1 fruit fly cellular context compared by ENCODE assay signal in genomic region chr2L:8633671-8634391, dm6.
TF ChIP-seq lines count a peak whose summit lies in the region.

No protein-coding gene starts in this region.

TF ChIP-seq in whole organism, embryonic, 481 proteins besides CTCF, POLR2A, EP300 and RAD21 (continued from another document and continues in another):
- TF ChIP-seq H2.0 (GFP tag; IDR thresholded peaks at IDR 0.05; lab: Robert Waterston, UW), result peak; percentile 48; the same call in 1 of the 2 replicates
- no peak for TF ChIP-seq CG2129 (GFP tag; IDR thresholded peaks at IDR 0.05; lab: Robert Waterston, UW; ENCODE audit: partially characterized antibody)
- TF ChIP-seq lab (GFP tag; optimal IDR thresholded peaks at IDR 0.05; lab: Kevin White, UChicago), result peak; percentile 53
- no peak for TF ChIP-seq CG13287 (GFP tag; IDR thresholded peaks at IDR 0.05; lab: Robert Waterston, UW; ENCODE audit: partially characterized antibody)
- TF ChIP-seq ATbp (GFP tag; optimal IDR thresholded peaks at IDR 0.05; lab: Kevin White, UChicago), result peak; percentile 2
- TF ChIP-seq Sox102F (GFP tag; optimal IDR thresholded peaks at IDR 0.05; lab: Kevin White, UChicago), result no peak
- no peak for TF ChIP-seq Hsf (GFP tag; optimal IDR thresholded peaks at IDR 0.05; lab: Kevin White, UChicago)
- no peak for TF ChIP-seq Med (GFP tag; lab: Kevin White, UChicago)
- TF ChIP-seq HLH4C (GFP tag; IDR thresholded peaks at IDR 0.05; lab: Robert Waterston, UW; ENCODE audit: partially characterized antibody), result no peak
- TF ChIP-seq amos (GFP tag; IDR thresholded peaks at IDR 0.05; lab: Robert Waterston, UW; ENCODE audit: partially characterized antibody), result no peak
- no peak for TF ChIP-seq CG3847 (GFP tag; IDR thresholded peaks at IDR 0.05; lab: Robert Waterston, UW)
- TF ChIP-seq Doc3 (GFP tag; IDR thresholded peaks at IDR 0.05; lab: Robert Waterston, UW; ENCODE audit: partially characterized antibody), result no peak
- TF ChIP-seq HLH54F (GFP tag; optimal IDR thresholded peaks at IDR 0.05; lab: Kevin White, UChicago), result no peak
- no peak for TF ChIP-seq chinmo (GFP tag; IDR thresholded peaks at IDR 0.05; lab: Robert Waterston, UW; ENCODE audit: partially characterized antibody)
- no peak for TF ChIP-seq GATAe (GFP tag; conservative IDR thresholded peaks at IDR 0.05; lab: Robert Waterston, UW)
- no peak for TF ChIP-seq danr (GFP tag; IDR thresholded peaks at IDR 0.05; lab: Robert Waterston, UW)
- TF ChIP-seq crol (GFP tag; IDR thresholded peaks at IDR 0.05; lab: Robert Waterston, UW), result no peak
- TF ChIP-seq CG11504 (tag; optimal IDR thresholded peaks at IDR 0.05; lab: Kevin White, UChicago), result no peak
- no peak for TF ChIP-seq CG43689 (GFP tag; IDR thresholded peaks at IDR 0.05; lab: Robert Waterston, UW)
- peak; percentile 2 for TF ChIP-seq fd96Cb (tag; optimal IDR thresholded peaks at IDR 0.05; lab: Kevin White, UChicago)
- TF ChIP-seq CG12104 (GFP tag; optimal IDR thresholded peaks at IDR 0.05; lab: Kevin White, UChicago), result no peak
- TF ChIP-seq nmo (GFP tag; optimal IDR thresholded peaks at IDR 0.05; lab: Kevin White, UChicago), result no peak
- peak; percentile 35; the same call in 1 of the 2 replicates for TF ChIP-seq E2f2 (GFP tag; IDR thresholded peaks at IDR 0.05; lab: Robert Waterston, UW)
- TF ChIP-seq Dek (tag; optimal IDR thresholded peaks at IDR 0.05; lab: Kevin White, UChicago), result no peak
- no peak for TF ChIP-seq CoRest (tag; optimal IDR thresholded peaks at IDR 0.05; lab: Kevin White, UChicago)
- no peak for TF ChIP-seq CG12744 (GFP tag; optimal IDR thresholded peaks at IDR 0.05; lab: Kevin White, UChicago)
- TF ChIP-seq bab2 (GFP tag; optimal IDR thresholded peaks at IDR 0.05; lab: Kevin White, UChicago), result no peak
- peak; percentile 52 for TF ChIP-seq dmrt99B (tag; optimal IDR thresholded peaks at IDR 0.05; lab: Kevin White, UChicago)
- TF ChIP-seq dm (GFP tag; optimal IDR thresholded peaks at IDR 0.05; lab: Kevin White, UChicago), result no peak
- no peak for TF ChIP-seq CG13424 (tag; optimal IDR thresholded peaks at IDR 0.05; lab: Kevin White, UChicago)
- peak; percentile 13 for TF ChIP-seq ind (GFP tag; optimal IDR thresholded peaks at IDR 0.05; lab: Kevin White, UChicago)
- no peak for TF ChIP-seq chif (GFP tag; optimal IDR thresholded peaks at IDR 0.05; lab: Kevin White, UChicago)
- TF ChIP-seq org-1 (GFP tag; optimal IDR thresholded peaks at IDR 0.05; lab: Kevin White, UChicago), result no peak
- TF ChIP-seq p53 (GFP tag; optimal IDR thresholded peaks at IDR 0.05; lab: Kevin White, UChicago), result no peak
- TF ChIP-seq CG17186 (GFP tag; optimal IDR thresholded peaks at IDR 0.05; lab: Kevin White, UChicago), result no peak
- peak; percentile 16 for TF ChIP-seq Meics (GFP tag; optimal IDR thresholded peaks at IDR 0.05; lab: Kevin White, UChicago)
- peak; percentile 40 for TF ChIP-seq Hmr (GFP tag; optimal IDR thresholded peaks at IDR 0.05; lab: Kevin White, UChicago)
- no peak for TF ChIP-seq Stat92E (GFP tag; optimal IDR thresholded peaks at IDR 0.05; lab: Kevin White, UChicago)
- TF ChIP-seq CG6689 (GFP tag; IDR thresholded peaks at IDR 0.05; lab: Robert Waterston, UW), result peak; percentile 48
- TF ChIP-seq BEAF-32 (GFP tag; optimal IDR thresholded peaks at IDR 0.05; lab: Kevin White, UChicago), result no peak
- peak; percentile 1 for TF ChIP-seq CG10267 (tag; optimal IDR thresholded peaks at IDR 0.05; lab: Kevin White, UChicago)
- TF ChIP-seq Mrtf (GFP tag; IDR thresholded peaks at IDR 0.05; lab: Robert Waterston, UW), result no peak
- no peak for TF ChIP-seq CG12219 (GFP tag; optimal IDR thresholded peaks at IDR 0.05; lab: Kevin White, UChicago)
- TF ChIP-seq nom (GFP tag; optimal IDR thresholded peaks at IDR 0.05; lab: Kevin White, UChicago), result no peak
- no peak for TF ChIP-seq Lpt (GFP tag; optimal IDR thresholded peaks at IDR 0.05; lab: Kevin White, UChicago)
- TF ChIP-seq D19A (tag; optimal IDR thresholded peaks at IDR 0.05; lab: Kevin White, UChicago), result no peak
- TF ChIP-seq hkb (optimal IDR thresholded peaks at IDR 0.05; lab: Kevin White, UChicago), result no peak
- TF ChIP-seq hkb (GFP tag; IDR thresholded peaks at IDR 0.05; lab: Robert Waterston, UW), result peak; percentile 66
- no peak for TF ChIP-seq PHDP (tag; optimal IDR thresholded peaks at IDR 0.05; lab: Kevin White, UChicago)
- no peak for TF ChIP-seq gt (GFP tag; IDR thresholded peaks at IDR 0.05; lab: Robert Waterston, UW)
- peak; percentile 14; the same call in 1 of the 2 replicates for TF ChIP-seq esg (GFP tag; conservative IDR thresholded peaks at IDR 0.05; lab: Robert Waterston, UW)
- no peak for TF ChIP-seq maf-S (GFP tag; optimal IDR thresholded peaks at IDR 0.05; lab: Kevin White, UChicago)
- no peak for TF ChIP-seq CG30431 (GFP tag; optimal IDR thresholded peaks at IDR 0.05; lab: Kevin White, UChicago)
- TF ChIP-seq CG30020 (tag; optimal IDR thresholded peaks at IDR 0.05; lab: Kevin White, UChicago), result no peak
- no peak for TF ChIP-seq bigmax (GFP tag; optimal IDR thresholded peaks at IDR 0.05; lab: Kevin White, UChicago)
- no peak for TF ChIP-seq gsb (GFP tag; IDR thresholded peaks at IDR 0.05; lab: Robert Waterston, UW)
- no peak for TF ChIP-seq NC2β (GFP tag; optimal IDR thresholded peaks at IDR 0.05; lab: Kevin White, UChicago)
- TF ChIP-seq H15 (GFP tag; IDR thresholded peaks at IDR 0.05; lab: Robert Waterston, UW), result no peak
- no peak for TF ChIP-seq Elba2 (GFP tag; optimal IDR thresholded peaks at IDR 0.05; lab: Kevin White, UChicago)
- no peak for TF ChIP-seq CG5180 (GFP tag; optimal IDR thresholded peaks at IDR 0.05; lab: Kevin White, UChicago)
- TF ChIP-seq pan (optimal IDR thresholded peaks at IDR 0.05; lab: Kevin White, UChicago), result no peak
- peak in 1 of 2 experiments; percentile 49 for TF ChIP-seq pan (GFP tag; optimal IDR thresholded peaks at IDR 0.05 in 1 of 2, IDR thresholded peaks at IDR 0.05 in 1 of 2)
- TF ChIP-seq dysf (GFP tag; IDR thresholded peaks at IDR 0.05; lab: Robert Waterston, UW), result 0 out of 3 replicates have a peak, but pooled peaks have one; percentile 25
- TF ChIP-seq pb (GFP tag; optimal IDR thresholded peaks at IDR 0.05; lab: Kevin White, UChicago), result no peak
- TF ChIP-seq CG1529 (GFP tag; optimal IDR thresholded peaks at IDR 0.05; lab: Kevin White, UChicago), result no peak
- TF ChIP-seq tap (tag; optimal IDR thresholded peaks at IDR 0.05; lab: Kevin White, UChicago), result no peak
- TF ChIP-seq tll (GFP tag; optimal IDR thresholded peaks at IDR 0.05; lab: Kevin White, UChicago), result no peak
- peak; percentile 18 for TF ChIP-seq bcd (GFP tag; optimal IDR thresholded peaks at IDR 0.05; lab: Kevin White, UChicago)
- TF ChIP-seq HmgZ (tag; optimal IDR thresholded peaks at IDR 0.05; lab: Kevin White, UChicago), result no peak
- no peak for TF ChIP-seq CG17359 (tag; optimal IDR thresholded peaks at IDR 0.05; lab: Kevin White, UChicago)
- TF ChIP-seq sc (optimal IDR thresholded peaks at IDR 0.05; lab: Kevin White, UChicago), result no peak
- TF ChIP-seq sc (GFP tag; optimal IDR thresholded peaks at IDR 0.05; lab: Kevin White, UChicago), result no peak
- TF ChIP-seq MBD-R2 (GFP tag; IDR thresholded peaks at IDR 0.05; lab: Robert Waterston, UW), result no peak
- TF ChIP-seq CG6272 (GFP tag; IDR thresholded peaks at IDR 0.05; lab: Robert Waterston, UW), result no peak
- no peak for TF ChIP-seq nau (GFP tag; optimal IDR thresholded peaks at IDR 0.05; lab: Kevin White, UChicago)
- no peak for TF ChIP-seq slp2 (GFP tag; optimal IDR thresholded peaks at IDR 0.05; lab: Kevin White, UChicago)
- TF ChIP-seq HLHmδ (GFP tag; optimal IDR thresholded peaks at IDR 0.05; lab: Kevin White, UChicago), result no peak
- no peak for TF ChIP-seq prd (optimal IDR thresholded peaks at IDR 0.05; lab: Kevin White, UChicago)
- peak; percentile 57; the same call in 2 of the 3 replicates for TF ChIP-seq prd (GFP tag; IDR thresholded peaks at IDR 0.05; lab: Robert Waterston, UW)
- no peak for TF ChIP-seq cwo (GFP tag; optimal IDR thresholded peaks at IDR 0.05; lab: Kevin White, UChicago)
- no peak for TF ChIP-seq CG11456 (GFP tag; IDR thresholded peaks at IDR 0.05; lab: Robert Waterston, UW)
- TF ChIP-seq Taf1 (GFP tag; IDR thresholded peaks at IDR 0.05; lab: Robert Waterston, UW), result no peak
- TF ChIP-seq tin (GFP tag; optimal IDR thresholded peaks at IDR 0.05; lab: Kevin White, UChicago), result no peak
- TF ChIP-seq mirr (GFP tag; optimal IDR thresholded peaks at IDR 0.05; lab: Kevin White, UChicago), result no peak
- TF ChIP-seq croc (GFP tag; conservative IDR thresholded peaks at IDR 0.05; lab: Robert Waterston, UW), result no peak
- no peak for TF ChIP-seq Dfd (GFP tag; optimal IDR thresholded peaks at IDR 0.05; lab: Kevin White, UChicago)
- no peak for TF ChIP-seq CG32532 (GFP tag; IDR thresholded peaks at IDR 0.05; lab: Robert Waterston, UW)
- TF ChIP-seq CG6654 (GFP tag; optimal IDR thresholded peaks at IDR 0.05; lab: Kevin White, UChicago), result no peak
- no peak for TF ChIP-seq trem (tag; optimal IDR thresholded peaks at IDR 0.05; lab: Kevin White, UChicago)
- TF ChIP-seq Pdp1 (GFP tag; optimal IDR thresholded peaks at IDR 0.05; lab: Kevin White, UChicago), result no peak
- no peak for TF ChIP-seq zen (tag; optimal IDR thresholded peaks at IDR 0.05; lab: Kevin White, UChicago)
- no peak for TF ChIP-seq CG4617 (GFP tag; optimal IDR thresholded peaks at IDR 0.05; lab: Kevin White, UChicago; ENCODE audit: borderline replicate concordance)
- no peak for TF ChIP-seq CG17612 (GFP tag; IDR thresholded peaks at IDR 0.05; lab: Robert Waterston, UW)
- no peak for TF ChIP-seq Fer3 (tag; optimal IDR thresholded peaks at IDR 0.05; lab: Kevin White, UChicago)
- TF ChIP-seq Asciz (GFP tag; optimal IDR thresholded peaks at IDR 0.05; lab: Kevin White, UChicago), result no peak
- TF ChIP-seq cato (GFP tag; optimal IDR thresholded peaks at IDR 0.05; lab: Kevin White, UChicago; ENCODE audit: borderline replicate concordance), result no peak
- no peak for TF ChIP-seq CG17385 (GFP tag; optimal IDR thresholded peaks at IDR 0.05; lab: Kevin White, UChicago)
- no peak for TF ChIP-seq Dp (GFP tag; optimal IDR thresholded peaks at IDR 0.05; lab: Kevin White, UChicago)
- TF ChIP-seq Hey (tag; optimal IDR thresholded peaks at IDR 0.05; lab: Kevin White, UChicago), result no peak
- no peak for TF ChIP-seq CG11398 (GFP tag; optimal IDR thresholded peaks at IDR 0.05; lab: Kevin White, UChicago)
- 0 out of 2 replicates have a peak, but pooled peaks have one; percentile 28 for TF ChIP-seq Ada2b (GFP tag; IDR thresholded peaks at IDR 0.05; lab: Robert Waterston, UW)
- TF ChIP-seq CG12236 (GFP tag; optimal IDR thresholded peaks at IDR 0.05; lab: Kevin White, UChicago), result no peak
- TF ChIP-seq CG31441 (GFP tag; IDR thresholded peaks at IDR 0.05; lab: Robert Waterston, UW), result no peak
- TF ChIP-seq h (optimal IDR thresholded peaks at IDR 0.05; lab: Kevin White, UChicago), result no peak
- TF ChIP-seq twi (tag; optimal IDR thresholded peaks at IDR 0.05; lab: Kevin White, UChicago), result no peak
- TF ChIP-seq CG17829 (tag; optimal IDR thresholded peaks at IDR 0.05; lab: Kevin White, UChicago), result no peak
- TF ChIP-seq CG15269 (tag; optimal IDR thresholded peaks at IDR 0.05; lab: Kevin White, UChicago), result no peak
- TF ChIP-seq pzg (GFP tag; optimal IDR thresholded peaks at IDR 0.05; lab: Kevin White, UChicago), result no peak
- TF ChIP-seq ewg (GFP tag; optimal IDR thresholded peaks at IDR 0.05; lab: Kevin White, UChicago), result no peak
- TF ChIP-seq sna (GFP tag; IDR thresholded peaks at IDR 0.05; lab: Robert Waterston, UW; ENCODE audit: partially characterized antibody), result no peak
- peak; percentile 41 for TF ChIP-seq CG18599 (GFP tag; optimal IDR thresholded peaks at IDR 0.05; lab: Kevin White, UChicago)
- TF ChIP-seq aop (GFP tag; IDR thresholded peaks at IDR 0.05; lab: Robert Waterston, UW), result no peak
- TF ChIP-seq CG18262 (tag; optimal IDR thresholded peaks at IDR 0.05; lab: Kevin White, UChicago), result peak; percentile 20
- TF ChIP-seq Ssrp (tag; optimal IDR thresholded peaks at IDR 0.05; lab: Kevin White, UChicago), result no peak
- no peak for TF ChIP-seq tx (GFP tag; optimal IDR thresholded peaks at IDR 0.05; lab: Kevin White, UChicago)
- TF ChIP-seq lbe (GFP tag; optimal IDR thresholded peaks at IDR 0.05; lab: Kevin White, UChicago), result no peak
- TF ChIP-seq sd (tag; optimal IDR thresholded peaks at IDR 0.05; lab: Kevin White, UChicago), result no peak
- no peak for TF ChIP-seq Dref (GFP tag; IDR thresholded peaks at IDR 0.05; lab: Robert Waterston, UW)
- no peak for TF ChIP-seq sug (tag; optimal IDR thresholded peaks at IDR 0.05; lab: Kevin White, UChicago)
- no peak for TF ChIP-seq phol (tag; optimal IDR thresholded peaks at IDR 0.05; lab: Kevin White, UChicago)
- TF ChIP-seq CG11560 (tag; IDR thresholded peaks at IDR 0.05; lab: Robert Waterston, UW), result no peak
- no peak for TF ChIP-seq CG2116 (GFP tag; optimal IDR thresholded peaks at IDR 0.05; lab: Kevin White, UChicago)
- no peak for TF ChIP-seq CG8359 (GFP tag; optimal IDR thresholded peaks at IDR 0.05; lab: Kevin White, UChicago; ENCODE audit: borderline replicate concordance)
- TF ChIP-seq CG31224 (GFP tag; IDR thresholded peaks at IDR 0.05; lab: Robert Waterston, UW), result no peak
- no peak for TF ChIP-seq CG10654 (GFP tag; optimal IDR thresholded peaks at IDR 0.05; lab: Kevin White, UChicago)
- TF ChIP-seq so (GFP tag; IDR thresholded peaks at IDR 0.05; lab: Robert Waterston, UW), result no peak
- no peak for TF ChIP-seq Lim3 (GFP tag; IDR thresholded peaks at IDR 0.05; lab: Robert Waterston, UW)
- TF ChIP-seq C15 (GFP tag; IDR thresholded peaks at IDR 0.05; lab: Robert Waterston, UW), result no peak
- TF ChIP-seq ap (GFP tag; IDR thresholded peaks at IDR 0.05; lab: Robert Waterston, UW), result no peak
- TF ChIP-seq vfl (GFP tag; optimal IDR thresholded peaks at IDR 0.05; lab: Kevin White, UChicago), result no peak
- no peak for TF ChIP-seq seq (GFP tag; IDR thresholded peaks at IDR 0.05; lab: Robert Waterston, UW)
- no peak for TF ChIP-seq CG17802 (tag; optimal IDR thresholded peaks at IDR 0.05; lab: Kevin White, UChicago)
- no peak for TF ChIP-seq CG33557 (GFP tag; optimal IDR thresholded peaks at IDR 0.05; lab: Kevin White, UChicago)
- TF ChIP-seq E2f1 (GFP tag; IDR thresholded peaks at IDR 0.05; lab: Robert Waterston, UW), result no peak
- TF ChIP-seq CG6765 (GFP tag; optimal IDR thresholded peaks at IDR 0.05; lab: Kevin White, UChicago), result no peak
- no peak for TF ChIP-seq Dbx (GFP tag; IDR thresholded peaks at IDR 0.05; lab: Robert Waterston, UW)
- no peak for TF ChIP-seq Sox100B (GFP tag; optimal IDR thresholded peaks at IDR 0.05; lab: Kevin White, UChicago)
- no peak for TF ChIP-seq rib (GFP tag; IDR thresholded peaks at IDR 0.05; lab: Robert Waterston, UW)
- no peak for TF ChIP-seq gcm (GFP tag; optimal IDR thresholded peaks at IDR 0.05; lab: Kevin White, UChicago)
